Worm (Caenorhabditis elegans) whole organism, L1 larva: ENCODE results near the gene grd-14.

Source experiments
- nhr-84 ChIP-seq: sonication (generic microtip); optimal IDR thresholded peaks from 2 replicates; lab custom pipeline; 2017; ENCODE audit warnings: missing biosample characterization, missing genetic modification characterization
- unc-86 ChIP-seq: sonication (generic microtip); optimal IDR thresholded peaks from 2 replicates; lab custom pipeline; 2016; ENCODE audit warnings: missing genetic modification characterization, missing compliant biosample characterization

ce11 chrX:8477048-8477806 is 22.6 kb upstream of the grd-14 start:
- TF ChIP-seq nhr-84 (tag; lab: Kevin White, UChicago), result no peak
- no peak for TF ChIP-seq unc-86 (tag; lab: Kevin White, UChicago)
